Fruit fly (Drosophila melanogaster): ENCODE results near the gene CG43248.

DNA sequence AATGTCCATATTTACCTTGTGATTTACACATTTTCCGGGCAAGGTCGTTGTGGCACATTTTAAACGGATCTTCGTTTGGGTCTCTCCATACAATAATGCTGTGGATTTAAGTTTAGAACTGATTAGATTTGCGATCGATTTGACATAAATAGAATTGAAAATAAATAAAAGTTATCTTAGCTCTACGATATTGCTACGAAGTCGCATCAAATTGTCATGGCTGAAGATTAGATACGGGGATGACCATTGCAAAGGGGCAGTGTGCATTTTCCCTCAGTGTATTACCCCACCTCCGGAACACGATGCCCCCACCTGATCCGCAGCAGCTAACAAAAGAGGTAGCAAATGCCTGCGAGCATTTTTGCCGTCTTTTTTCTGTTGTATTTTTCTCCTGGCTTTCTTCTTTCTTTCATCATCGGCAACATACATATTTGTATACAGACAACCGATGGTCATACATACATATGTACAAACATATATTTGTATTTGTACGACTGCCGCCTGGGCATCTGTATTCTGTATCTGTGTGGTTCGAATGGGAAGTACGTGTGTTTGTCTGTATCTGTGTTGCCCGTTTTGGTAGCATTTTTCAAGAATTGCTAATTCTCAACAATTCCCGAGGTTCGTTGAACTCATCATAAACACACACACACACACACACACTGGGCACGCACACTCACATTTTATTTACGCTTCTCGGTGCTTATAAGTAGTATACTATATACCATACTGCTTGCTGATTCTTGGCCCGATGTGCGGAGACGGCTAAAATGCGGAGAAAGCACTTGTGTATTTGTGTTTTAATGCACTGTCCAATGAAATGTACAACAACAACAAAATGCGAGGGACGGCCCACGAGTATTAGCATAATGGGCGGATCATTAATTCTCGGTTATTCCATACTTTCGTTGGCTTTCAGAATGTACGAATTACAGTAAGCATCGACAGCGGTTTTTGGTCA, 13.5 kb upstream of the CG43248 start:
- TF ChIP-seq vri (GFP tag; optimal IDR thresholded peaks at IDR 0.05): peak; percentile 32
- TF ChIP-seq Ets96B (tag; optimal IDR thresholded peaks at IDR 0.05): no peak

Data from whole organism, prepupa.